Fruit fly (Drosophila melanogaster) whole organism, adult: ENCODE data around the gene Tusp.

Source experiments
- CG12768 ChIP-seq: fragments of 200-800 bp; sonication (Bioruptor generic); optimal IDR thresholded peaks from 2 replicates; lab custom pipeline; 2017; ENCODE audit warnings: missing biosample characterization, missing genetic modification characterization, mild to moderate bottlenecking, moderate library complexity, missing genetic modification reagents
- CG1620 ChIP-seq: fragments of 200-800 bp; sonication (Bioruptor generic); optimal IDR thresholded peaks from 2 replicates; lab custom pipeline; 2016; ENCODE audit warnings: missing biosample characterization, missing genetic modification characterization
- cic ChIP-seq: fragments of 200-800 bp; sonication (Bioruptor generic); optimal IDR thresholded peaks from 2 replicates; lab custom pipeline; 2017; ENCODE audit warnings: missing biosample characterization, mild to moderate bottlenecking, missing genetic modification characterization, moderate library complexity
- cnc ChIP-seq, 2 experiments: fragments of >200 bp; optimal IDR thresholded peaks; 2 replicates each; lab custom pipeline; 2017
- kay ChIP-seq: fragments of 200-800 bp; sonication (Bioruptor generic); peaks from one replicate; lab custom pipeline; 2016; ENCODE audit warnings: missing biosample characterization, missing genetic modification characterization, borderline replicate concordance

DNA sequence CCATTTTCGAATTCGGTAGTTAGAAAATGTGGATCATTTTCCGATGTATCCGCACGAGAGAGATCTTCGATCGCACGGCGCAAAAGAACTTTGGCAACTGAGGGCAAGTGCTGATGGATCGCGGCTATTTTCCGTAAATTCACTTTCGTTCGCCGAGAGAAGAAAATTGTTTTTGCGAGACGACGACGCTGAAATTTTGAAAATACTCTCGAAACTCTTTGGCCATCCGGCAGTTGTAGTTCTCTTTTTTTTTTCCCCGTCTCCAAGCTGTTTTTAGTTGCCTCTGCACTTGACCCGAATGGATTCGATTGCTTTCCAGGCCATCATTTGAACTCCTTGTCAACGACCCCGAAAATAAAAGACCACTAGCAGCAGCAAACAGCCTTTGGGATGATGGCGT is 18.2 kb downstream of the Tusp start, which contains the start of gene CG5612:
- TF ChIP-seq CG1620 (GFP tag; lab: Kevin White, UChicago): no peak
- no peak for TF ChIP-seq CG12768
- TF ChIP-seq kay: peak; percentile 25
- TF ChIP-seq cnc (optimal IDR thresholded peaks at IDR 0.05; lab: Kevin White, UChicago): no peak
- TF ChIP-seq cic (GFP tag; lab: Kevin White, UChicago): no peak
